Worm (Caenorhabditis elegans) whole organism, mixed stage, embryonic: ENCODE results near the gene F29G6.1.

Source experiments
- blmp-1 ChIP-seq: fragments of 150-350 bp; optimal IDR thresholded peaks from 2 replicates; lab custom pipeline; 2014; ENCODE audit warnings: missing biosample characterization, missing genetic modification characterization
- ces-1 ChIP-seq: fragments of 150-350 bp; optimal IDR thresholded peaks from 2 replicates; lab custom pipeline; 2014; ENCODE audit warnings: missing biosample characterization, missing genetic modification reagents, missing genetic modification characterization
- flh-1 ChIP-seq: fragments of 200-800 bp; sonication (Bioruptor generic); optimal IDR thresholded peaks from 2 replicates; lab custom pipeline; 2018; ENCODE audit warnings: mild to moderate bottlenecking, missing genetic modification characterization, moderate library complexity, missing compliant biosample characterization
- lin-13 ChIP-seq: fragments of 150-350 bp; optimal IDR thresholded peaks from 2 replicates; lab custom pipeline; 2014; ENCODE audit warnings: missing biosample characterization, missing genetic modification characterization
- lsy-2 ChIP-seq: fragments of 150-350 bp; optimal IDR thresholded peaks from 2 replicates; lab custom pipeline; 2014; ENCODE audit warnings: missing biosample characterization, missing genetic modification characterization
- nhr-12 ChIP-seq: fragments of 150-350 bp; optimal IDR thresholded peaks from 2 replicates; lab custom pipeline; 2014; ENCODE audit warnings: missing biosample characterization, missing genetic modification characterization
- nhr-237 ChIP-seq: fragments of 150-350 bp; optimal IDR thresholded peaks from 2 replicates; lab custom pipeline; 2014; ENCODE audit warnings: missing biosample characterization, missing genetic modification characterization
- nhr-76 ChIP-seq: sonication (generic microtip); optimal IDR thresholded peaks from 2 replicates; lab custom pipeline; 2017; ENCODE audit warnings: missing biosample characterization, missing genetic modification characterization
- pha-4 ChIP-seq: fragments of 150-350 bp; optimal IDR thresholded peaks from 2 replicates; lab custom pipeline; 2018; ENCODE audit warnings: missing biosample characterization, missing genetic modification reagents, missing genetic modification characterization
- snpc-4 ChIP-seq: fragments of 150-350 bp; optimal IDR thresholded peaks from 2 replicates; lab custom pipeline; 2014; ENCODE audit warnings: missing biosample characterization, missing genetic modification characterization
- ztf-11 ChIP-seq: fragments of 150-350 bp; optimal IDR thresholded peaks from 2 replicates; lab custom pipeline; 2014; ENCODE audit warnings: missing biosample characterization, missing genetic modification characterization

- TF ChIP-seq nhr-76 (tag; lab: Kevin White, UChicago) (no peak), nhr-237 (tag; lab: Kevin White, UChicago) (no peak), snpc-4 (tag; lab: Kevin White, UChicago) (no peak), blmp-1 (tag; lab: Kevin White, UChicago) (no peak), ces-1 (GFP tag; lab: Kevin White, UChicago) (no peak), pha-4 (tag; lab: Kevin White, UChicago) (no peak), nhr-12 (tag; lab: Kevin White, UChicago) (no peak), lsy-2 (tag; lab: Kevin White, UChicago) (no peak), ztf-11 (tag; lab: Kevin White, UChicago) (no peak), lin-13 (tag; lab: Kevin White, UChicago) (no peak), flh-1 (GFP tag; lab: Kevin White, UChicago) (no peak)
Measured at ce11 chrX:11471409-11471808, 30.7 kb upstream of the F29G6.1 start.
